Worm (Caenorhabditis elegans) whole organism, L4/young adult: ENCODE data around the gene tsp-2.

ENCODE experiments used
- W03F9.2 ChIP-seq: fragments of 150-350 bp; optimal IDR thresholded peaks from 2 replicates; lab custom pipeline; 2014; ENCODE audit warnings: missing biosample characterization, missing genetic modification characterization
- dao-5 ChIP-seq: sonication (generic microtip); optimal IDR thresholded peaks from 2 replicates; lab custom pipeline; 2016; ENCODE audit warnings: missing genotype, missing genetic modification characterization, moderate library complexity, missing compliant biosample characterization
- him-1 ChIP-seq: sonication (generic microtip); optimal IDR thresholded peaks from 2 replicates; lab custom pipeline; 2016; ENCODE audit warnings: missing genotype, missing genetic modification reagents, missing genetic modification characterization, missing compliant biosample characterization

tsp-2 gene

ce11 chrIII:8237827-8238226, at the start of gene tsp-2:
Gene tsp-2, minus strand, starts transcription at chrIII:8237935.
- no peak for TF ChIP-seq dao-5 (tag; lab: Kevin White, UChicago)
- TF ChIP-seq W03F9.2 (tag; lab: Kevin White, UChicago), result no peak
- no peak for TF ChIP-seq him-1

- TF ChIP-seq dao-5 (tag; lab: Kevin White, UChicago) (no peak), W03F9.2 (tag; lab: Kevin White, UChicago) (no peak), him-1 (no peak)
Observed at ce11 chrIII:8287519-8287918, 49.8 kb upstream of the tsp-2 start.

- no peak for TF ChIP-seq W03F9.2 (tag; lab: Kevin White, UChicago)
- TF ChIP-seq him-1, result no peak
- no peak for TF ChIP-seq dao-5 (tag; lab: Kevin White, UChicago)
Observed at ce11 chrIII:8286824-8287223, 49.1 kb upstream of the tsp-2 start.

- TF ChIP-seq W03F9.2 (tag; lab: Kevin White, UChicago) (no peak), dao-5 (tag; lab: Kevin White, UChicago) (no peak), him-1 (no peak)
Observed at ce11 chrIII:8286003-8286402, 48.3 kb upstream of the tsp-2 start.

- TF ChIP-seq dao-5 (tag; lab: Kevin White, UChicago) (no peak), W03F9.2 (tag; lab: Kevin White, UChicago) (no peak), him-1 (no peak)
Observed at ce11 chrIII:8283525-8283924, 45.8 kb upstream of the tsp-2 start.

- TF ChIP-seq him-1, result no peak
- TF ChIP-seq dao-5 (tag; lab: Kevin White, UChicago), result no peak
- TF ChIP-seq W03F9.2 (tag; lab: Kevin White, UChicago), result no peak
Observed at ce11 chrIII:8281310-8281709, 43.6 kb upstream of the tsp-2 start.

ce11 chrIII:8280352-8280751, 42.6 kb upstream of the tsp-2 start:
- TF ChIP-seq dao-5 (tag; lab: Kevin White, UChicago) (no peak), W03F9.2 (tag; lab: Kevin White, UChicago) (no peak), him-1 (no peak)

ce11 chrIII:8279567-8279966, 41.8 kb upstream of the tsp-2 start:
- TF ChIP-seq W03F9.2 (tag; lab: Kevin White, UChicago) (no peak), dao-5 (tag; lab: Kevin White, UChicago) (no peak), him-1 (no peak)

- TF ChIP-seq him-1 (no peak), dao-5 (tag; lab: Kevin White, UChicago) (no peak), W03F9.2 (tag; lab: Kevin White, UChicago) (no peak)
Observed at ce11 chrIII:8278801-8279200, 41.1 kb upstream of the tsp-2 start, which contains the start of gene mig-10. Gene mig-10, plus strand, starts transcription at chrIII:8279101.

- no peak for TF ChIP-seq W03F9.2 (tag; lab: Kevin White, UChicago)
- no peak for TF ChIP-seq him-1
- no peak for TF ChIP-seq dao-5 (tag; lab: Kevin White, UChicago)
Observed at ce11 chrIII:8275871-8276270, 38.1 kb upstream of the tsp-2 start, which contains the start of gene clec-160. Gene clec-160, minus strand, starts transcription at chrIII:8275971.

- no peak for TF ChIP-seq him-1
- TF ChIP-seq dao-5 (tag; lab: Kevin White, UChicago), result no peak
- no peak for TF ChIP-seq W03F9.2 (tag; lab: Kevin White, UChicago)
Observed at ce11 chrIII:8271676-8272225, 34.0 kb upstream of the tsp-2 start, which contains the start of the genes mps-4 and F09G8.10. Gene mps-4, minus strand, starts transcription at chrIII:8271776. Gene F09G8.10, minus strand, starts transcription at chrIII:8272175.

- TF ChIP-seq dao-5 (tag; lab: Kevin White, UChicago) (no peak), him-1 (no peak), W03F9.2 (tag; lab: Kevin White, UChicago) (no peak)
Observed at ce11 chrIII:8268296-8268695, 30.6 kb upstream of the tsp-2 start, which contains the start of the genes F09G8.7 and crn-7. Gene F09G8.7, minus strand, starts transcription at chrIII:8268355. Gene crn-7, plus strand, starts transcription at chrIII:8268531.

- TF ChIP-seq dao-5 (tag; lab: Kevin White, UChicago) (no peak), W03F9.2 (tag; lab: Kevin White, UChicago) (peak; percentile 13), him-1 (no peak)
Observed at ce11 chrIII:8265753-8266152, 28.0 kb upstream of the tsp-2 start, which contains the start of gene mrps-9. Gene mrps-9, plus strand, starts transcription at chrIII:8266062.

ce11 chrIII:8263377-8263776, 25.6 kb upstream of the tsp-2 start, which contains the start of gene col-91:
Gene col-91, minus strand, starts transcription at chrIII:8263664.
- TF ChIP-seq W03F9.2 (tag; lab: Kevin White, UChicago), result no peak
- no peak for TF ChIP-seq dao-5 (tag; lab: Kevin White, UChicago)
- TF ChIP-seq him-1, result no peak

- TF ChIP-seq dao-5 (tag; lab: Kevin White, UChicago) (no peak), him-1 (no peak), W03F9.2 (tag; lab: Kevin White, UChicago) (no peak)
Observed at ce11 chrIII:8262599-8262998, 24.9 kb upstream of the tsp-2 start.
